Worm (Caenorhabditis elegans) whole organism, L3 larva: ENCODE results near the gene W06D11.3.
"Not testable (repeated sequence)": the region's sequence is repeated elsewhere in the genome, so short reads cannot be mapped to it uniquely, and the experiment has no call there.

Experiments used
- R02D3.7 ChIP-seq: fragments of 150-350 bp; optimal IDR thresholded peaks from 2 replicates; lab custom pipeline; 2014; ENCODE audit warnings: missing biosample characterization, missing genetic modification characterization
- aly-2 ChIP-seq: fragments of 150-350 bp; optimal IDR thresholded peaks from 2 replicates; lab custom pipeline; 2014; ENCODE audit warnings: missing biosample characterization, missing genetic modification characterization
- ama-1 ChIP-seq: fragments of 150-350 bp; optimal IDR thresholded peaks from 2 replicates; lab custom pipeline; 2018
- ceh-28 ChIP-seq: fragments of 150-350 bp; optimal IDR thresholded peaks from 2 replicates; lab custom pipeline; 2014; ENCODE audit warnings: missing biosample characterization, missing genetic modification reagents, missing genetic modification characterization
- ceh-82 ChIP-seq: fragments of 150-350 bp; optimal IDR thresholded peaks from 2 replicates; lab custom pipeline; 2014; ENCODE audit warnings: missing biosample characterization, missing genetic modification characterization
- ceh-9 ChIP-seq: sonication (generic microtip); optimal IDR thresholded peaks from 2 replicates; lab custom pipeline; 2018; ENCODE audit warnings: missing biosample characterization, missing genetic modification characterization
- daf-12 ChIP-seq: fragments of 150-350 bp; optimal IDR thresholded peaks from 2 replicates; lab custom pipeline; 2014; ENCODE audit warnings: missing biosample characterization, missing genetic modification reagents, missing genetic modification characterization
- egl-27 ChIP-seq: sonication (generic microtip); optimal IDR thresholded peaks from 4 replicates; lab custom pipeline; 2017; ENCODE audit warnings: missing biosample characterization, missing genetic modification reagents, missing genetic modification characterization
- elt-1 ChIP-seq: fragments of 150-350 bp; optimal IDR thresholded peaks from 2 replicates; lab custom pipeline; 2014; ENCODE audit warnings: missing biosample characterization, missing genetic modification characterization
- elt-2 ChIP-seq: sonication (generic microtip); optimal IDR thresholded peaks from 2 replicates; lab custom pipeline; 2016; ENCODE audit warnings: missing genetic modification reagents, mild to moderate bottlenecking, missing genetic modification characterization, missing compliant biosample characterization
- eor-1 ChIP-seq, 2 experiments: fragments of 150-350 bp; optimal IDR thresholded peaks; 2 replicates each; lab custom pipeline; 2014 to 2018; ENCODE audit warnings: missing biosample characterization in 2 of 2, missing genetic modification characterization in 2 of 2
- fkh-2 ChIP-seq: fragments of 150-350 bp; optimal IDR thresholded peaks from 2 replicates; lab custom pipeline; 2014; ENCODE audit warnings: missing biosample characterization, missing genetic modification reagents, missing genetic modification characterization
- fos-1 ChIP-seq: fragments of 150-350 bp; optimal IDR thresholded peaks from 2 replicates; lab custom pipeline; 2014; ENCODE audit warnings: missing biosample characterization, missing genetic modification characterization
- hmg-11 ChIP-seq: sonication (generic microtip); optimal IDR thresholded peaks from 2 replicates; lab custom pipeline; 2016; ENCODE audit warnings: missing genetic modification characterization, missing compliant biosample characterization
- jun-1 ChIP-seq: fragments of 150-350 bp; optimal IDR thresholded peaks from 2 replicates; lab custom pipeline; 2014; ENCODE audit warnings: missing biosample characterization, missing genetic modification reagents, missing genetic modification characterization
- lin-39 ChIP-seq: fragments of 150-350 bp; optimal IDR thresholded peaks from 2 replicates; lab custom pipeline; 2018; ENCODE audit warnings: missing biosample characterization, missing genetic modification reagents, missing genetic modification characterization
- mdl-1 ChIP-seq: fragments of 150-350 bp; optimal IDR thresholded peaks from 2 replicates; lab custom pipeline; 2014; ENCODE audit warnings: missing biosample characterization, missing genetic modification characterization
- mml-1 ChIP-seq: fragments of 150-350 bp; sonication (generic microtip); optimal IDR thresholded peaks from 3 replicates; lab custom pipeline; 2014; ENCODE audit warnings: missing biosample characterization, missing genetic modification characterization
- nhr-11 ChIP-seq: fragments of 150-350 bp; optimal IDR thresholded peaks from 2 replicates; lab custom pipeline; 2014; ENCODE audit warnings: missing biosample characterization, missing genetic modification characterization
- nhr-237 ChIP-seq: fragments of 150-350 bp; optimal IDR thresholded peaks from 2 replicates; lab custom pipeline; 2014; ENCODE audit warnings: missing biosample characterization, missing genetic modification characterization
- nhr-28 ChIP-seq: fragments of 150-350 bp; optimal IDR thresholded peaks from 2 replicates; lab custom pipeline; 2014; ENCODE audit warnings: missing biosample characterization, missing genetic modification characterization
- nhr-43 ChIP-seq: sonication (generic microtip); optimal IDR thresholded peaks from 2 replicates; lab custom pipeline; 2016; ENCODE audit warnings: mild to moderate bottlenecking, missing genetic modification characterization, missing compliant biosample characterization; ENCODE audit not compliant: poor library complexity, severe bottlenecking
- nhr-67 ChIP-seq: fragments of 150-350 bp; optimal IDR thresholded peaks from 2 replicates; lab custom pipeline; 2014; ENCODE audit warnings: missing biosample characterization, missing genetic modification characterization
- nhr-76 ChIP-seq: fragments of 150-350 bp; sonication (generic microtip); optimal IDR thresholded peaks from 5 replicates; lab custom pipeline; 2014; ENCODE audit warnings: missing biosample characterization, missing genetic modification characterization
- nhr-77 ChIP-seq: fragments of 150-350 bp; optimal IDR thresholded peaks from 2 replicates; lab custom pipeline; 2014; ENCODE audit warnings: missing biosample characterization, missing genetic modification characterization
- pqm-1 ChIP-seq: fragments of 150-350 bp; optimal IDR thresholded peaks from 2 replicates; lab custom pipeline; 2017; ENCODE audit warnings: missing biosample characterization, missing genetic modification characterization, inconsistent platforms
- sea-2 ChIP-seq: fragments of 150-350 bp; sonication (generic microtip); optimal IDR thresholded peaks from 4 replicates; lab custom pipeline; 2014; ENCODE audit warnings: missing biosample characterization, missing genetic modification reagents, missing genetic modification characterization
- tbx-2 ChIP-seq: sonication (generic microtip); optimal IDR thresholded peaks from 2 replicates; lab custom pipeline; 2016; ENCODE audit warnings: mild to moderate bottlenecking, missing genetic modification characterization, missing compliant biosample characterization
- unc-39 ChIP-seq: sonication (generic microtip); optimal IDR thresholded peaks from 4 replicates; lab custom pipeline; 2017; ENCODE audit warnings: missing biosample characterization, missing genetic modification characterization
- ztf-4 ChIP-seq: fragments of 150-350 bp; optimal IDR thresholded peaks from 2 replicates; lab custom pipeline; 2014; ENCODE audit warnings: missing biosample characterization, missing genetic modification characterization

The W06D11.3 gene

ce11 chrX:12299834-12300233 lies 1.4 kb downstream of the W06D11.3 start, which contains the start of gene W06D11.5:
W06D11.5 (plus strand) TSS chrX:12300134.
- no peak for TF ChIP-seq nhr-76 (tag; lab: Kevin White, UChicago)
- no peak for TF ChIP-seq unc-39 (tag; lab: Kevin White, UChicago)
- TF ChIP-seq R02D3.7 (tag; lab: Kevin White, UChicago) = no peak
- TF ChIP-seq nhr-11 (tag; lab: Kevin White, UChicago) = no peak
- no peak for TF ChIP-seq nhr-43
- TF ChIP-seq eor-1 (tag; optimal IDR thresholded peaks at IDR 0.05; lab: Kevin White, UChicago) = no peak
- TF ChIP-seq fkh-2 (tag; lab: Kevin White, UChicago) = no peak
- TF ChIP-seq ceh-9 (tag; lab: Kevin White, UChicago) = no peak

- not testable (repeated sequence) for TF ChIP-seq jun-1, hmg-11, fos-1 (tag; lab: Kevin White, UChicago)
- TF ChIP-seq, all 47 proteins: peak for 0; not testable (repeated sequence) for 47
These were observed 4.3 kb downstream of the W06D11.3 start, which contains the start of gene dot-1.3 for ce11 chrX:12302755-12303154. dot-1.3 (minus strand) TSS chrX:12302855.

- no peak for TF ChIP-seq ama-1 (lab: Kevin White, UChicago)
- TF ChIP-seq lin-39 = no peak
- no peak for TF ChIP-seq R02D3.7 (tag; lab: Kevin White, UChicago)
- no peak for TF ChIP-seq ceh-28 (tag; lab: Kevin White, UChicago)
- TF ChIP-seq nhr-237 (tag; lab: Kevin White, UChicago) = no peak
- no peak for TF ChIP-seq elt-1
- no peak for TF ChIP-seq pqm-1
- TF ChIP-seq mml-1 = no peak
- no peak for TF ChIP-seq nhr-11 (tag; lab: Kevin White, UChicago)
- no peak for TF ChIP-seq ceh-82 (tag; lab: Kevin White, UChicago)
- TF ChIP-seq egl-27 (tag; lab: Kevin White, UChicago) = no peak
- no peak for TF ChIP-seq mdl-1
These were observed 5.7 kb downstream of the W06D11.3 start for ce11 chrX:12304231-12304630.

- TF ChIP-seq tbx-2 (tag; lab: Kevin White, UChicago) (no peak), fkh-2 (tag; lab: Kevin White, UChicago) (no peak), sea-2 (no peak), daf-12 (tag; lab: Kevin White, UChicago) (no peak), nhr-28 (no peak), eor-1 (tag; optimal IDR thresholded peaks at IDR 0.05; lab: Kevin White, UChicago) (no peak), ztf-4 (no peak)
- TF ChIP-seq, all 47 proteins: peak for 0
These were observed 8.1 kb downstream of the W06D11.3 start, which contains the start of gene phf-32 for ce11 chrX:12306565-12306964. phf-32 (plus strand) TSS chrX:12306865.

ce11 chrX:12308045-12308499 lies 9.6 kb downstream of the W06D11.3 start, which contains the start of gene F17A2.16:
F17A2.16 (plus strand) TSS chrX:12308449.
- TF ChIP-seq aly-2, unc-39, R02D3.7 (tag; lab: Kevin White, UChicago): not testable (repeated sequence)
- TF ChIP-seq, all 47 proteins: peak for 0; not testable (repeated sequence) for 47

ce11 chrX:12313779-12314178 lies 15.3 kb downstream of the W06D11.3 start:
- TF ChIP-seq nhr-67 (tag; lab: Kevin White, UChicago) = no peak

- TF ChIP-seq elt-2 (tag; lab: Kevin White, UChicago) (no peak), nhr-28 (no peak), nhr-77 (no peak)
These were observed 15.9 kb downstream of the W06D11.3 start for ce11 chrX:12314395-12314794.
